Fruit fly (Drosophila melanogaster) whole organism, embryonic: Measurements from ENCODE around the gene TwdlS.

Source experiments
- ATbp ChIP-seq: fragments of 200-800 bp; sonication (Bioruptor generic); optimal IDR thresholded peaks from 2 replicates; lab custom pipeline; 2017; ENCODE audit warnings: missing biosample characterization, mild to moderate bottlenecking, missing genetic modification characterization, missing genetic modification reagents
- Adf1 ChIP-seq: fragments of 200-800 bp; sonication (Bioruptor generic); IDR thresholded peaks from 2 replicates; pipeline ENCODE4 v1.3.6; 2022; ENCODE audit warnings: missing biosample characterization, missing genetic modification characterization
- CG10979 ChIP-seq: fragments of 200-800 bp; sonication (Bioruptor generic); optimal IDR thresholded peaks from 2 replicates; lab custom pipeline; 2018; ENCODE audit warnings: missing biosample characterization, mild to moderate bottlenecking, missing genetic modification characterization, moderate library complexity
- CG11398 ChIP-seq: fragments of 200-800 bp; sonication (Bioruptor generic); optimal IDR thresholded peaks from 2 replicates; lab custom pipeline; 2016; ENCODE audit warnings: missing biosample characterization, missing genetic modification characterization
- CG12219 ChIP-seq: fragments of 200-800 bp; sonication (Bioruptor generic); optimal IDR thresholded peaks from 3 replicates; lab custom pipeline; 2018; ENCODE audit warnings: missing biosample characterization, mild to moderate bottlenecking, missing genetic modification characterization
- CG12659 ChIP-seq: fragments of 200-800 bp; sonication (Bioruptor generic); optimal IDR thresholded peaks from 3 replicates; lab custom pipeline; 2017; ENCODE audit warnings: mild to moderate bottlenecking, missing biosample characterization, missing genetic modification reagents, missing genetic modification characterization
- CG12769 ChIP-seq: fragments of 200-800 bp; sonication (Bioruptor generic); optimal IDR thresholded peaks from 2 replicates; lab custom pipeline; 2019; ENCODE audit warnings: missing biosample characterization, mild to moderate bottlenecking, missing genetic modification characterization, moderate library complexity
- CG13287 ChIP-seq: fragments of 200-800 bp; sonication (Bioruptor generic); IDR thresholded peaks from 2 replicates; pipeline ENCODE4 v1.3.6; 2022; ENCODE audit warnings: missing biosample characterization, missing genetic modification characterization; ENCODE audit not compliant: partially characterized antibody
- CG15696 ChIP-seq: fragments of 200-800 bp; sonication (Bioruptor generic); optimal IDR thresholded peaks from 2 replicates; lab custom pipeline; 2019; ENCODE audit warnings: missing biosample characterization, mild to moderate bottlenecking, missing genetic modification characterization, moderate library complexity
- CG17186 ChIP-seq: fragments of 200-800 bp; sonication (Bioruptor generic); optimal IDR thresholded peaks from 3 replicates; lab custom pipeline; 2017; ENCODE audit warnings: missing biosample characterization, missing genetic modification reagents, missing genetic modification characterization
- CG17359 ChIP-seq: fragments of 200-800 bp; sonication (Bioruptor generic); optimal IDR thresholded peaks from 3 replicates; lab custom pipeline; 2018; ENCODE audit warnings: missing biosample characterization, mild to moderate bottlenecking, missing genetic modification characterization, moderate library complexity
- CG1832 ChIP-seq: fragments of 200-800 bp; sonication (Bioruptor generic); optimal IDR thresholded peaks from 2 replicates; lab custom pipeline; 2017; ENCODE audit warnings: missing biosample characterization, mild to moderate bottlenecking, missing genetic modification characterization, inconsistent platforms
- CG18599 ChIP-seq: fragments of 200-800 bp; sonication (Bioruptor generic); optimal IDR thresholded peaks from 3 replicates; lab custom pipeline; 2017; ENCODE audit warnings: missing biosample characterization, missing genetic modification characterization, mild to moderate bottlenecking, moderate library complexity, missing genetic modification reagents
- CG2120 ChIP-seq: fragments of 200-800 bp; sonication (Bioruptor generic); optimal IDR thresholded peaks from 3 replicates; lab custom pipeline; 2016; ENCODE audit warnings: missing biosample characterization, missing genetic modification characterization
- CG2712 ChIP-seq: fragments of 200-800 bp; optimal IDR thresholded peaks from 3 replicates; lab custom pipeline; 2019; ENCODE audit warnings: missing biosample characterization, mild to moderate bottlenecking, missing genetic modification characterization, moderate library complexity
- CG30431 ChIP-seq: fragments of 200-800 bp; sonication (Bioruptor generic); optimal IDR thresholded peaks from 2 replicates; lab custom pipeline; 2017; ENCODE audit warnings: missing biosample characterization, missing genetic modification characterization
- CG3065 ChIP-seq: fragments of 200-800 bp; sonication (Bioruptor generic); optimal IDR thresholded peaks from 2 replicates; lab custom pipeline; 2016; ENCODE audit warnings: missing biosample characterization, missing genetic modification characterization
- CG34376 ChIP-seq: fragments of 200-800 bp; sonication (Bioruptor generic); optimal IDR thresholded peaks from 2 replicates; lab custom pipeline; 2018; ENCODE audit warnings: missing biosample characterization, mild to moderate bottlenecking, missing genetic modification characterization
- CG34422 ChIP-seq: fragments of 200-800 bp; sonication (Bioruptor generic); IDR thresholded peaks from 3 replicates; pipeline ENCODE4 v1.3.6; 2022; ENCODE audit warnings: missing biosample characterization, missing genetic modification characterization
- CG9727 ChIP-seq: fragments of 200-800 bp; sonication (Bioruptor generic); optimal IDR thresholded peaks from 3 replicates; lab custom pipeline; 2017; ENCODE audit warnings: missing biosample characterization, mild to moderate bottlenecking, missing genetic modification characterization
- CG9932 ChIP-seq: fragments of 200-800 bp; sonication (Bioruptor generic); IDR thresholded peaks from 2 replicates; pipeline ENCODE4 v1.3.6; 2022; ENCODE audit warnings: missing biosample characterization, missing genetic modification characterization
- CHES-1-like ChIP-seq: fragments of 200-800 bp; sonication (Bioruptor generic); optimal IDR thresholded peaks from 2 replicates; lab custom pipeline; 2016; ENCODE audit warnings: missing biosample characterization, missing genetic modification characterization
- Doc3 ChIP-seq: fragments of 200-800 bp; sonication (Bioruptor generic); IDR thresholded peaks from 3 replicates; pipeline ENCODE4 v1.3.6; 2022; ENCODE audit warnings: missing biosample characterization, missing genetic modification characterization; ENCODE audit not compliant: partially characterized antibody
- GATAe ChIP-seq: fragments of 200-800 bp; sonication (Bioruptor generic); conservative IDR thresholded peaks from 2 replicates; pipeline ENCODE4 v1.3.6; 2022; ENCODE audit warnings: missing biosample characterization, missing genetic modification characterization
- Gsc ChIP-seq: fragments of 200-800 bp; sonication (Bioruptor generic); IDR thresholded peaks from 2 replicates; pipeline ENCODE4 v1.3.6; 2022; ENCODE audit warnings: missing biosample characterization, missing genetic modification characterization
- H2.0 ChIP-seq: fragments of 200-800 bp; sonication (Bioruptor generic); IDR thresholded peaks from 2 replicates; pipeline ENCODE4 v1.3.6; 2022; ENCODE audit warnings: missing biosample characterization, missing genetic modification characterization
- Hey ChIP-seq: fragments of 200-800 bp; sonication (Bioruptor generic); optimal IDR thresholded peaks from 3 replicates; lab custom pipeline; 2018; ENCODE audit warnings: missing biosample characterization, mild to moderate bottlenecking, missing genetic modification characterization
- Hmr ChIP-seq: fragments of 200-800 bp; sonication (Bioruptor generic); optimal IDR thresholded peaks from 3 replicates; lab custom pipeline; 2017; ENCODE audit warnings: mild to moderate bottlenecking, missing biosample characterization, missing genetic modification reagents, missing genetic modification characterization
- Hr3 ChIP-seq: fragments of 200-800 bp; sonication (Bioruptor generic); optimal IDR thresholded peaks from 3 replicates; lab custom pipeline; 2016; ENCODE audit warnings: missing biosample characterization, missing genetic modification characterization
- Kr ChIP-seq: fragments of 200-800 bp; sonication (Bioruptor generic); optimal IDR thresholded peaks from 2 replicates; lab custom pipeline; 2017; ENCODE audit warnings: missing biosample characterization, mild to moderate bottlenecking, missing genetic modification characterization
- Meics ChIP-seq: fragments of 200-800 bp; sonication (Bioruptor generic); optimal IDR thresholded peaks from 2 replicates; lab custom pipeline; 2017; ENCODE audit warnings: missing biosample characterization, mild to moderate bottlenecking, missing genetic modification characterization
- Pdp1 ChIP-seq, 2 experiments: fragments of 200-800 bp; sonication (Bioruptor generic); optimal IDR thresholded peaks; 3 replicates each; lab custom pipeline; 2016; ENCODE audit warnings: missing biosample characterization in 2 of 2, missing genetic modification characterization in 2 of 2, mild to moderate bottlenecking in 1 of 2, moderate library complexity in 1 of 2
- Ravus ChIP-seq: fragments of 200-800 bp; sonication (Bioruptor generic); IDR thresholded peaks from 2 replicates; pipeline ENCODE4 v1.3.6; 2022; ENCODE audit warnings: missing biosample characterization, missing genetic modification characterization
- Rfx ChIP-seq: fragments of 200-800 bp; sonication (Bioruptor generic); IDR thresholded peaks from 2 replicates; pipeline ENCODE4 v1.3.6; 2022; ENCODE audit warnings: missing biosample characterization, missing genetic modification characterization
- Sox102F ChIP-seq: fragments of 200-800 bp; sonication (Bioruptor generic); optimal IDR thresholded peaks from 2 replicates; lab custom pipeline; 2018; ENCODE audit warnings: missing biosample characterization, mild to moderate bottlenecking, missing genetic modification characterization, moderate library complexity
- TFAM ChIP-seq: fragments of 200-800 bp; sonication (Bioruptor generic); optimal IDR thresholded peaks from 2 replicates; lab custom pipeline; 2017; ENCODE audit warnings: missing biosample characterization, missing genetic modification characterization, inconsistent platforms
- bigmax ChIP-seq: fragments of 200-800 bp; sonication (Bioruptor generic); optimal IDR thresholded peaks from 2 replicates; lab custom pipeline; 2018; ENCODE audit warnings: missing biosample characterization, mild to moderate bottlenecking, missing genetic modification characterization
- dm ChIP-seq: fragments of 200-800 bp; sonication (Bioruptor generic); optimal IDR thresholded peaks from 3 replicates; lab custom pipeline; 2016; ENCODE audit warnings: missing biosample characterization, missing genetic modification characterization
- gcm2 ChIP-seq: fragments of 200-800 bp; sonication (Bioruptor generic); optimal IDR thresholded peaks from 2 replicates; lab custom pipeline; 2016; ENCODE audit warnings: missing biosample characterization, missing genetic modification characterization
- gfzf ChIP-seq: fragments of 200-800 bp; sonication (Bioruptor generic); optimal IDR thresholded peaks from 2 replicates; lab custom pipeline; 2016; ENCODE audit warnings: missing biosample characterization, mild to moderate bottlenecking, missing genetic modification characterization, moderate library complexity
- gro ChIP-seq: fragments of 200-800 bp; sonication (Bioruptor generic); optimal IDR thresholded peaks from 2 replicates; lab custom pipeline; 2016; ENCODE audit warnings: missing biosample characterization, missing genetic modification characterization
- klu ChIP-seq: fragments of 200-800 bp; sonication (Bioruptor generic); IDR thresholded peaks from 2 replicates; pipeline ENCODE4 v1.3.6; 2022; ENCODE audit warnings: missing biosample characterization, missing genetic modification characterization
- lab ChIP-seq: fragments of 200-800 bp; sonication (Bioruptor generic); optimal IDR thresholded peaks from 3 replicates; lab custom pipeline; 2017; ENCODE audit warnings: missing biosample characterization, missing genetic modification characterization, mild to moderate bottlenecking, moderate library complexity, missing genetic modification reagents
- lbe ChIP-seq: fragments of 200-800 bp; sonication (Bioruptor generic); optimal IDR thresholded peaks from 2 replicates; lab custom pipeline; 2016; ENCODE audit warnings: missing biosample characterization, mild to moderate bottlenecking, missing genetic modification characterization
- lmd ChIP-seq: fragments of 200-800 bp; sonication (Bioruptor generic); IDR thresholded peaks from 2 replicates; pipeline ENCODE4 v1.3.6; 2022; ENCODE audit warnings: missing biosample characterization, missing genetic modification characterization
- nmo ChIP-seq: fragments of 200-800 bp; sonication (Bioruptor generic); optimal IDR thresholded peaks from 2 replicates; lab custom pipeline; 2018; ENCODE audit warnings: missing biosample characterization, mild to moderate bottlenecking, missing genetic modification characterization, moderate library complexity
- pfk ChIP-seq: fragments of 200-800 bp; sonication (Bioruptor generic); optimal IDR thresholded peaks from 2 replicates; lab custom pipeline; 2018; ENCODE audit warnings: missing biosample characterization, mild to moderate bottlenecking, missing genetic modification characterization, moderate library complexity
- phol ChIP-seq: fragments of 200-800 bp; sonication (Bioruptor generic); optimal IDR thresholded peaks from 3 replicates; lab custom pipeline; 2018; ENCODE audit warnings: missing biosample characterization, mild to moderate bottlenecking, missing genetic modification characterization, moderate library complexity
- sob ChIP-seq: fragments of 200-800 bp; sonication (Bioruptor generic); IDR thresholded peaks from 2 replicates; pipeline ENCODE4 v1.3.6; 2022; ENCODE audit warnings: missing biosample characterization, missing genetic modification characterization

TwdlS gene

DNA sequence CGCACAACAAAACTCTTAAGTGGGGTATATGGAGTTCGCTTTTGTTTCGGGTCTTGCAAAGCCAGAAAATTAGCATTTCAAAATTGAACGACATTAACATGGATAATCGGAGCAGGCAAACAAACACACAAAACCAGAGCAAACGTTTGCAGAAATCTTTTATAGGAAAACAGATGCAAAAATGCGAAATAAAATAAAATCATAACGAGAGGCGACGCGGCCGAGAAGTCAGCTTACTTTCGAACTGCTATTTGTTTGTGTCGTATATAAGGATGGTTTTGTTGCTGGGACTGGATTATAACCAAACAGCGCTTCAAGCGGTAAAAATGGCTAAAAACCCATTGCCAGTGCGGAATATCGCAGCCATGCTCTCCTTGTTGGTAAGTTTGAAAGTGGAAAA is at the start of gene TwdlS:
Gene TwdlS, plus strand, starts transcription at position 301 of the 400 bp plus-strand sequence.
- TF ChIP-seq gfzf (no peak), phol (tag; lab: Kevin White, UChicago) (no peak), Gsc (GFP tag; lab: Robert Waterston, UW) (no peak), CG9727 (GFP tag; lab: Kevin White, UChicago) (no peak), H2.0 (GFP tag; lab: Robert Waterston, UW) (no peak), pfk (GFP tag; lab: Kevin White, UChicago) (no peak), CG2712 (tag; lab: Kevin White, UChicago) (no peak), CG1832 (GFP tag; lab: Kevin White, UChicago) (no peak), CG13287 (GFP tag; lab: Robert Waterston, UW) (no peak), Pdp1 (GFP tag; optimal IDR thresholded peaks at IDR 0.05; lab: Kevin White, UChicago) (no peak), CG30431 (GFP tag; lab: Kevin White, UChicago) (no peak), Doc3 (GFP tag; lab: Robert Waterston, UW) (no peak), dm (GFP tag; lab: Kevin White, UChicago) (no peak), Ravus (GFP tag; lab: Robert Waterston, UW) (no peak), CG17186 (GFP tag; lab: Kevin White, UChicago) (no peak), TFAM (GFP tag; lab: Kevin White, UChicago) (no peak), CHES-1-like (no peak), lab (GFP tag; lab: Kevin White, UChicago) (no peak), CG10979 (tag; lab: Kevin White, UChicago) (no peak)
- TF ChIP-seq, all 482 proteins: peak for 0

DNA sequence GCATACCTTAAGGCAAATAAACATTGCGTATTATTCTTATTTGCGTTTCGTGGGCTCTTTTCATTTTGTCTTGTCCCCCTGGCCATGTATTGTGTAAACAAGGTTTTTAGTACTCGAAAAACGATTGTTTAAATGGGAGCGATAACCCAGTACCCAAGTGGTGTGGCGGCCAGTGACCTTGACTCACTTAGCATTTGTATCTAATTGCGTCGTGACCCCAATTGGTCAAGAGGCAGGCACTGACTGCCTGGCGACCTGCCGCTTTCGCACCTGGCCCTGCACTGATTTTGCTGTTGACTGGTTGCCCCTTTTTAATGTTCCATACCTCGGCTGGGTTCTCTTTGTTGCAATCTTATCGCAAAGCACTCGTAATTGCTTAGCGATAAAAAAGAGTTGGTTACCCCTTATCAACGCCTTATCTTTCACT is 48.3 kb upstream of the TwdlS start:
- TF ChIP-seq nmo (GFP tag; lab: Kevin White, UChicago) = no peak
- no peak for TF ChIP-seq CG2120
- peak; percentile 15 for TF ChIP-seq CG17359 (tag; lab: Kevin White, UChicago)
- TF ChIP-seq Kr = no peak
- peak; percentile 23; the same call in 1 of the 2 replicates for TF ChIP-seq Rfx
- peak; percentile 94 for TF ChIP-seq GATAe (GFP tag; lab: Robert Waterston, UW)
- TF ChIP-seq CG15696 = no peak
- peak; percentile 52 for TF ChIP-seq CG12769 (tag; lab: Kevin White, UChicago)
- no peak for TF ChIP-seq gro (GFP tag; lab: Kevin White, UChicago)
- TF ChIP-seq lmd (GFP tag; lab: Robert Waterston, UW) = no peak
- TF ChIP-seq gcm2 (GFP tag; lab: Kevin White, UChicago) = no peak
- TF ChIP-seq Adf1 = peak; percentile 26; the same call in 1 of the 2 replicates
- TF ChIP-seq klu (GFP tag; lab: Robert Waterston, UW) = no peak
- TF ChIP-seq CG12659 (GFP tag; lab: Kevin White, UChicago) = peak; percentile 11
- TF ChIP-seq CG18599 (GFP tag; lab: Kevin White, UChicago) = peak; percentile 32
- no peak for TF ChIP-seq bigmax (GFP tag; lab: Kevin White, UChicago)
- TF ChIP-seq Hmr = peak; percentile 4
- no peak for TF ChIP-seq CG9932 (GFP tag; lab: Robert Waterston, UW)
- no peak for TF ChIP-seq TFAM (GFP tag; lab: Kevin White, UChicago)
- TF ChIP-seq Hey (tag; lab: Kevin White, UChicago) = peak; percentile 58
- TF ChIP-seq CG34376 (GFP tag; lab: Kevin White, UChicago) = peak; percentile 64
- TF ChIP-seq lbe (GFP tag; lab: Kevin White, UChicago) = peak; percentile 42
- TF ChIP-seq CG34422 (GFP tag; lab: Robert Waterston, UW) = no peak
- TF ChIP-seq Meics (GFP tag; lab: Kevin White, UChicago) = peak; percentile 21
- TF ChIP-seq gfzf = no peak
- TF ChIP-seq Sox102F (GFP tag; lab: Kevin White, UChicago) = peak; percentile 20
- peak; percentile 32; the same call in 1 of the 2 replicates for TF ChIP-seq sob (GFP tag; lab: Robert Waterston, UW)
- no peak for TF ChIP-seq CG11398 (GFP tag; lab: Kevin White, UChicago)
- peak; percentile 55 for TF ChIP-seq ATbp (GFP tag; lab: Kevin White, UChicago)
- no peak for TF ChIP-seq CG12219 (GFP tag; lab: Kevin White, UChicago)
- TF ChIP-seq CG3065 (GFP tag; lab: Kevin White, UChicago) = no peak
- TF ChIP-seq Hr3 (GFP tag; lab: Kevin White, UChicago) = peak; percentile 49
